Worm (Caenorhabditis elegans): ENCODE data around the gene nog-1.

DNA sequence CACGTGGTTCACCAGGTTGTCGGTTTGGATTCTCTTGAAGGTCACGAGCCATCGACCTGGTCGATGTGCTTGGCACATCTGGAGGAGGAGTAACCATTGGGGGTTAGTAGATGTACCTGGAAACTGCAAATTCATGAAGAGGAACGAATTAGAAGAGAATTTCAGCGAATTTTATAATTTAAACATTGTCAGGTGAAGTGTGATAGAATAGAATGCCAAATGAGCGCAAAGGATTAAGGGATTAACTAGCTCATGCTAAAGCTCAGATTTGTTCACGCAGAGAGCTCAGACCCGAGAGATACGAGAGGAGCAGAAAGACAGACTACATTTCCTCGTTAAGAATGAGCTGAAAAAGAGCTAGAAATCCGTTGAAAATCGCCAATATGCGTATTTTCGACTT lies 31.4 kb downstream of the nog-1 start, which contains the start of gene daf-18:
- TF ChIP-seq hrde-1 (tag; optimal IDR thresholded peaks at IDR 0.05; ENCODE audit: borderline replicate concordance) (no peak), snpc-1.1 (tag; optimal IDR thresholded peaks at IDR 0.05; ENCODE audit: insufficient read depth) (no peak), nfyb-1 (GFP tag; IDR thresholded peaks at IDR 0.05) (no peak), ztf-25 (GFP tag; IDR thresholded peaks at IDR 0.05) (no peak), aptf-3 (GFP tag; IDR thresholded peaks at IDR 0.05) (no peak), snpc-4 (GFP tag; optimal IDR thresholded peaks at IDR 0.05) (no peak), snpc-4 (tag; optimal IDR thresholded peaks at IDR 0.05) (no peak), egrh-3 (GFP tag; IDR thresholded peaks at IDR 0.05) (no peak), ama-1 (optimal IDR thresholded peaks at IDR 0.05) (no peak), ama-1 (GFP tag; optimal IDR thresholded peaks at IDR 0.05) (no peak)

All from whole organism, young adult.